Worm (Caenorhabditis elegans): ENCODE results near the gene taf-8.
A peak's percentile ranks its signal among the peaks of the same experiment; 100 is the strongest.

Gene taf-8

ce11 chrII:9716417-9717039, 47.4 kb downstream of the taf-8 start, which contains the start of gene wee-1.3 (continued):
- TF ChIP-seq nhr-237 (tag; optimal IDR thresholded peaks at IDR 0.05) = no peak
- peak; percentile 36 for TF ChIP-seq ztf-4 (tag; optimal IDR thresholded peaks at IDR 0.05)
- no peak for TF ChIP-seq alr-1 (tag; optimal IDR thresholded peaks at IDR 0.05)
- peak; percentile 98 for TF ChIP-seq gmeb-1 (tag; optimal IDR thresholded peaks at IDR 0.05)
- TF ChIP-seq ztf-1 (GFP tag; conservative IDR thresholded peaks at IDR 0.05) = no peak

ce11 chrII:9717904-9718303, 48.8 kb downstream of the taf-8 start, which contains the start of gene Y53C12A.6:
Gene Y53C12A.6, minus strand, starts transcription at chrII:9718004.
- TF ChIP-seq crh-2 (tag; optimal IDR thresholded peaks at IDR 0.05) (no peak), sma-3 (GFP tag; optimal IDR thresholded peaks at IDR 0.05) (no peak), egl-27 (tag; optimal IDR thresholded peaks at IDR 0.05) (no peak), nhr-12 (tag; optimal IDR thresholded peaks at IDR 0.05) (no peak), peb-1 (tag; optimal IDR thresholded peaks at IDR 0.05) (no peak), blmp-1 (tag; optimal IDR thresholded peaks at IDR 0.05; ENCODE audit: insufficient read depth) (no peak), Y55F3AM.14 (GFP tag; optimal IDR thresholded peaks at IDR 0.05) (no peak), ZK546.5 (tag; optimal IDR thresholded peaks at IDR 0.05) (no peak), gmeb-1 (tag; optimal IDR thresholded peaks at IDR 0.05) (no peak), aly-2 (tag; optimal IDR thresholded peaks at IDR 0.05) (no peak), nhr-21 (tag; optimal IDR thresholded peaks at IDR 0.05) (no peak), ztf-1 (GFP tag; conservative IDR thresholded peaks at IDR 0.05) (no peak), lin-11 (tag; optimal IDR thresholded peaks at IDR 0.05) (no peak), sma-9 (GFP tag; optimal IDR thresholded peaks at IDR 0.05) (no peak), sma-9 (tag; optimal IDR thresholded peaks at IDR 0.05) (no peak), sem-4 (tag; optimal IDR thresholded peaks at IDR 0.05) (no peak)

- TF ChIP-seq lsy-2 (tag; optimal IDR thresholded peaks at IDR 0.05) = peak in 1 of 2 experiments; percentile 65
Measured at ce11 chrII:9718631-9719252, 49.6 kb downstream of the taf-8 start, which contains the start of gene Y53C12A.11. Gene Y53C12A.11, minus strand, starts transcription at chrII:9718698.
